Fruit fly (Drosophila melanogaster) whole organism, embryonic: ENCODE measurements around the gene Best4.

Experiments used
- Atf6 ChIP-seq: fragments of 200-800 bp; sonication (Bioruptor generic); IDR thresholded peaks from 2 replicates; pipeline ENCODE4 v1.3.6; 2022; ENCODE audit warnings: missing biosample characterization, missing genetic modification characterization
- BEAF-32 ChIP-seq: fragments of 200-800 bp; sonication (Bioruptor generic); optimal IDR thresholded peaks from 3 replicates; lab custom pipeline; 2017; ENCODE audit warnings: missing biosample characterization, missing genetic modification characterization, mild to moderate bottlenecking, moderate library complexity, missing genetic modification reagents
- CG10147 ChIP-seq: fragments of 200-800 bp; sonication (Bioruptor generic); optimal IDR thresholded peaks from 2 replicates; lab custom pipeline; 2019; ENCODE audit warnings: missing biosample characterization, mild to moderate bottlenecking, missing genetic modification characterization, moderate library complexity
- CG10565 ChIP-seq: fragments of 200-800 bp; sonication (Bioruptor generic); optimal IDR thresholded peaks from 3 replicates; lab custom pipeline; 2016; ENCODE audit warnings: missing biosample characterization, mild to moderate bottlenecking, missing genetic modification characterization
- CG10654 ChIP-seq: fragments of 200-800 bp; sonication (Bioruptor generic); optimal IDR thresholded peaks from 2 replicates; lab custom pipeline; 2016; ENCODE audit warnings: missing biosample characterization, missing genetic modification characterization
- CG12659 ChIP-seq: fragments of 200-800 bp; sonication (Bioruptor generic); optimal IDR thresholded peaks from 3 replicates; lab custom pipeline; 2017; ENCODE audit warnings: mild to moderate bottlenecking, missing biosample characterization, missing genetic modification reagents, missing genetic modification characterization
- CG15269 ChIP-seq: fragments of 200-800 bp; sonication (Bioruptor generic); optimal IDR thresholded peaks from 2 replicates; lab custom pipeline; 2018; ENCODE audit warnings: missing biosample characterization, mild to moderate bottlenecking, missing genetic modification characterization, moderate library complexity
- CG15479 ChIP-seq: fragments of 200-800 bp; sonication (Bioruptor generic); optimal IDR thresholded peaks from 3 replicates; lab custom pipeline; 2019; ENCODE audit warnings: missing biosample characterization, mild to moderate bottlenecking, missing genetic modification characterization, moderate library complexity
- CG18011 ChIP-seq: fragments of 200-800 bp; sonication (Bioruptor generic); optimal IDR thresholded peaks from 2 replicates; lab custom pipeline; 2017; ENCODE audit warnings: missing biosample characterization, missing genetic modification characterization, mild to moderate bottlenecking, moderate library complexity, missing genotype
- CG1832 ChIP-seq: fragments of 200-800 bp; sonication (Bioruptor generic); optimal IDR thresholded peaks from 2 replicates; lab custom pipeline; 2017; ENCODE audit warnings: missing biosample characterization, mild to moderate bottlenecking, missing genetic modification characterization, inconsistent platforms
- CG2129 ChIP-seq: fragments of 200-800 bp; sonication (Bioruptor generic); IDR thresholded peaks from 2 replicates; pipeline ENCODE4 v1.3.6; 2022; ENCODE audit warnings: missing biosample characterization, missing genetic modification characterization; ENCODE audit not compliant: partially characterized antibody
- CG31441 ChIP-seq: fragments of 200-800 bp; sonication (Bioruptor generic); IDR thresholded peaks from 2 replicates; pipeline ENCODE4 v1.3.6; 2022; ENCODE audit warnings: missing biosample characterization, missing genetic modification characterization
- CG32532 ChIP-seq: fragments of 200-800 bp; sonication (Bioruptor generic); IDR thresholded peaks from 2 replicates; pipeline ENCODE4 v1.3.6; 2022; ENCODE audit warnings: missing biosample characterization, missing genetic modification characterization
- CG32767 ChIP-seq: fragments of 200-800 bp; sonication (Bioruptor generic); IDR thresholded peaks from 2 replicates; pipeline ENCODE4 v1.3.6; 2022; ENCODE audit warnings: missing biosample characterization, missing genetic modification characterization
- CG4360 ChIP-seq: fragments of 200-800 bp; sonication (Bioruptor generic); IDR thresholded peaks from 2 replicates; pipeline ENCODE4 v1.3.6; 2022; ENCODE audit warnings: missing biosample characterization, missing genetic modification characterization
- CG7928 ChIP-seq: fragments of 200-800 bp; sonication (Bioruptor generic); optimal IDR thresholded peaks from 2 replicates; lab custom pipeline; 2017; ENCODE audit warnings: missing biosample characterization, mild to moderate bottlenecking, missing genetic modification characterization
- CG8478 ChIP-seq: fragments of >200 bp; optimal IDR thresholded peaks from 2 replicates; lab custom pipeline; 2018
- CG9215 ChIP-seq: fragments of 200-800 bp; sonication (Bioruptor generic); IDR thresholded peaks from 2 replicates; pipeline ENCODE4 v1.3.6; 2022; ENCODE audit warnings: missing biosample characterization, missing genetic modification characterization
- D ChIP-seq, 2 experiments: fragments of 200-800 bp in 1 of 2; fragments of >200 bp in 1 of 2; sonication (Bioruptor generic) in 1 of 2; optimal IDR thresholded peaks; 2 replicates in 1 of 2; 3 replicates in 1 of 2; lab custom pipeline; 2017; ENCODE audit warnings: mild to moderate bottlenecking in 1 of 2, missing biosample characterization in 1 of 2, missing genetic modification characterization in 1 of 2, missing genetic modification reagents in 1 of 2
- D19B ChIP-seq: fragments of 200-800 bp; sonication (Bioruptor generic); optimal IDR thresholded peaks from 2 replicates; lab custom pipeline; 2017; ENCODE audit warnings: missing biosample characterization, mild to moderate bottlenecking, missing genetic modification characterization
- E2f1 ChIP-seq: fragments of 200-800 bp; sonication (Bioruptor generic); IDR thresholded peaks from 2 replicates; pipeline ENCODE4 v1.3.6; 2022; ENCODE audit warnings: missing biosample characterization, missing genetic modification characterization
- Elba2 ChIP-seq: fragments of 200-800 bp; sonication (Bioruptor generic); optimal IDR thresholded peaks from 3 replicates; lab custom pipeline; 2016; ENCODE audit warnings: missing biosample characterization, missing genetic modification characterization
- GATAe ChIP-seq: fragments of 200-800 bp; sonication (Bioruptor generic); conservative IDR thresholded peaks from 2 replicates; pipeline ENCODE4 v1.3.6; 2022; ENCODE audit warnings: missing biosample characterization, missing genetic modification characterization
- HHEX ChIP-seq: fragments of 200-800 bp; sonication (Bioruptor generic); optimal IDR thresholded peaks from 3 replicates; lab custom pipeline; 2017; ENCODE audit warnings: missing biosample characterization, mild to moderate bottlenecking, missing genetic modification characterization, missing genetic modification reagents
- Hey ChIP-seq: fragments of 200-800 bp; sonication (Bioruptor generic); optimal IDR thresholded peaks from 3 replicates; lab custom pipeline; 2018; ENCODE audit warnings: missing biosample characterization, mild to moderate bottlenecking, missing genetic modification characterization
- NfI ChIP-seq: fragments of 200-800 bp; sonication (Bioruptor generic); optimal IDR thresholded peaks from 3 replicates; lab custom pipeline; 2018; ENCODE audit warnings: missing biosample characterization, mild to moderate bottlenecking, missing genetic modification characterization, moderate library complexity
- Rx ChIP-seq: fragments of 200-800 bp; sonication (Bioruptor generic); IDR thresholded peaks from 2 replicates; pipeline ENCODE4 v1.3.6; 2022; ENCODE audit warnings: missing biosample characterization, missing genetic modification characterization
- TFAM ChIP-seq: fragments of 200-800 bp; sonication (Bioruptor generic); optimal IDR thresholded peaks from 2 replicates; lab custom pipeline; 2017; ENCODE audit warnings: missing biosample characterization, missing genetic modification characterization, inconsistent platforms
- Taf1 ChIP-seq: fragments of 200-800 bp; sonication (Bioruptor generic); IDR thresholded peaks from 2 replicates; pipeline ENCODE4 v1.3.6; 2022; ENCODE audit warnings: missing biosample characterization, missing genetic modification characterization
- chif ChIP-seq, 2 experiments: fragments of 200-800 bp; sonication (Bioruptor generic); optimal IDR thresholded peaks; 3 replicates each; lab custom pipeline; 2016; ENCODE audit warnings: missing biosample characterization in 2 of 2, missing genetic modification characterization in 2 of 2
- crol ChIP-seq: fragments of 200-800 bp; sonication (Bioruptor generic); IDR thresholded peaks from 2 replicates; pipeline ENCODE4 v1.3.6; 2022; ENCODE audit warnings: missing biosample characterization, missing genetic modification characterization
- crp ChIP-seq, 2 experiments: fragments of 200-800 bp; sonication (Bioruptor generic); optimal IDR thresholded peaks; 2 replicates in 1 of 2; 3 replicates in 1 of 2; lab custom pipeline; 2017; ENCODE audit warnings: missing biosample characterization in 2 of 2, missing genetic modification characterization in 2 of 2, mild to moderate bottlenecking in 1 of 2, moderate library complexity in 1 of 2
- dmrt11E ChIP-seq: fragments of 200-800 bp; sonication (Bioruptor generic); optimal IDR thresholded peaks from 3 replicates; lab custom pipeline; 2018; ENCODE audit warnings: missing biosample characterization, mild to moderate bottlenecking, missing genetic modification characterization, moderate library complexity
- dmrt99B ChIP-seq: fragments of 200-800 bp; sonication (Bioruptor generic); optimal IDR thresholded peaks from 2 replicates; lab custom pipeline; 2018; ENCODE audit warnings: missing biosample characterization, mild to moderate bottlenecking, missing genetic modification characterization, moderate library complexity
- en ChIP-seq: fragments of 200-800 bp; sonication (Bioruptor generic); optimal IDR thresholded peaks from 2 replicates; lab custom pipeline; 2016; ENCODE audit warnings: missing biosample characterization, missing genetic modification characterization
- eve ChIP-seq, 2 experiments: fragments of >200 bp; optimal IDR thresholded peaks; 2 replicates each; lab custom pipeline; 2017; ENCODE audit warnings: missing biosample characterization in 2 of 2, missing genetic modification characterization in 2 of 2
- fru ChIP-seq: fragments of >200 bp; optimal IDR thresholded peaks from 2 replicates; lab custom pipeline; 2017
- gce ChIP-seq: fragments of 200-800 bp; sonication (Bioruptor generic); IDR thresholded peaks from 3 replicates; pipeline ENCODE4 v1.3.6; 2022; ENCODE audit warnings: missing biosample characterization, missing genetic modification characterization
- gem ChIP-seq: fragments of 200-800 bp; sonication (Bioruptor generic); optimal IDR thresholded peaks from 2 replicates; lab custom pipeline; 2019; ENCODE audit warnings: missing biosample characterization, mild to moderate bottlenecking, missing genetic modification characterization, moderate library complexity
- hbn ChIP-seq: fragments of 200-800 bp; sonication (Bioruptor generic); IDR thresholded peaks from 2 replicates; pipeline ENCODE4 v1.3.6; 2022; ENCODE audit warnings: missing biosample characterization, missing genetic modification characterization; ENCODE audit not compliant: partially characterized antibody
- lilli ChIP-seq: fragments of 200-800 bp; sonication (Bioruptor generic); optimal IDR thresholded peaks from 3 replicates; lab custom pipeline; 2016; ENCODE audit warnings: missing biosample characterization, missing genetic modification characterization
- pan ChIP-seq, 4 experiments: fragments of >200 bp in 3 of 4; fragments of 200-800 bp in 1 of 4; sonication (Bioruptor generic) in 1 of 4; optimal IDR thresholded peaks in 3 of 4; IDR thresholded peaks in 1 of 4; 2 replicates each; pipeline versions ENCODE4 v1.3.6 to Lab custom; 2017 to 2022; ENCODE audit warnings: missing biosample characterization in 2 of 4, missing genetic modification characterization in 2 of 4, mixed read lengths in 1 of 4
- repo ChIP-seq: fragments of 200-800 bp; sonication (Bioruptor generic); optimal IDR thresholded peaks from 2 replicates; lab custom pipeline; 2016; ENCODE audit warnings: missing biosample characterization, missing genetic modification characterization
- seq ChIP-seq: fragments of 200-800 bp; sonication (Bioruptor generic); IDR thresholded peaks from 2 replicates; pipeline ENCODE4 v1.3.6; 2022; ENCODE audit warnings: missing biosample characterization, missing genetic modification characterization
- slou ChIP-seq: fragments of 200-800 bp; sonication (Bioruptor generic); optimal IDR thresholded peaks from 3 replicates; lab custom pipeline; 2016; ENCODE audit warnings: missing biosample characterization, missing genetic modification characterization
- tap ChIP-seq: fragments of 200-800 bp; optimal IDR thresholded peaks from 3 replicates; lab custom pipeline; 2019; ENCODE audit warnings: missing biosample characterization, mild to moderate bottlenecking, missing genetic modification characterization, moderate library complexity
- tll ChIP-seq, 2 experiments: fragments of 200-800 bp in 1 of 2; fragments of >200 bp in 1 of 2; sonication (Bioruptor generic) in 1 of 2; optimal IDR thresholded peaks; 2 replicates each; lab custom pipeline; 2017 to 2019; ENCODE audit warnings: missing biosample characterization in 2 of 2, missing genetic modification characterization in 2 of 2, mild to moderate bottlenecking in 1 of 2, moderate library complexity in 1 of 2
- toy ChIP-seq: fragments of 200-800 bp; sonication (Bioruptor generic); IDR thresholded peaks from 2 replicates; pipeline ENCODE4 v1.3.6; 2022; ENCODE audit warnings: missing biosample characterization, missing genetic modification characterization
- trh ChIP-seq: fragments of 200-800 bp; sonication (Bioruptor generic); optimal IDR thresholded peaks from 2 replicates; lab custom pipeline; 2016; ENCODE audit warnings: missing biosample characterization, missing genetic modification characterization
- twi ChIP-seq: fragments of 200-800 bp; optimal IDR thresholded peaks from 2 replicates; lab custom pipeline; 2019; ENCODE audit warnings: missing biosample characterization, mild to moderate bottlenecking, missing genetic modification characterization, moderate library complexity
- zen ChIP-seq: fragments of 200-800 bp; sonication (Bioruptor generic); optimal IDR thresholded peaks from 3 replicates; lab custom pipeline; 2018; ENCODE audit warnings: missing biosample characterization, mild to moderate bottlenecking, missing genetic modification characterization, moderate library complexity

Gene Best4

dm6 chr3L:15315400-15315799, 16.6 kb downstream of the Best4 start:
- TF ChIP-seq gce (GFP tag; lab: Robert Waterston, UW) (no peak), seq (GFP tag; lab: Robert Waterston, UW) (no peak), gem (tag; lab: Kevin White, UChicago) (no peak), pan (optimal IDR thresholded peaks at IDR 0.05; lab: Kevin White, UChicago) (no peak), pan (GFP tag; optimal IDR thresholded peaks at IDR 0.05 in 1 of 2, IDR thresholded peaks at IDR 0.05 in 1 of 2) (no peak), lilli (GFP tag; lab: Kevin White, UChicago) (no peak), BEAF-32 (GFP tag; lab: Kevin White, UChicago) (no peak), Hey (tag; lab: Kevin White, UChicago) (no peak), CG10147 (no peak), trh (GFP tag; lab: Kevin White, UChicago) (no peak), CG10565 (no peak), tap (tag; lab: Kevin White, UChicago) (no peak), CG15479 (GFP tag; lab: Kevin White, UChicago) (peak; percentile 68), CG2129 (no peak), crol (GFP tag; lab: Robert Waterston, UW) (no peak), CG32767 (GFP tag; lab: Robert Waterston, UW) (no peak), repo (GFP tag; lab: Kevin White, UChicago) (no peak), eve (GFP tag; optimal IDR thresholded peaks at IDR 0.05; lab: Kevin White, UChicago) (no peak), D19B (no peak), CG15269 (tag; lab: Kevin White, UChicago) (no peak), en (GFP tag; lab: Kevin White, UChicago) (no peak), Elba2 (GFP tag; lab: Kevin White, UChicago) (peak; percentile 63), HHEX (GFP tag; lab: Kevin White, UChicago) (no peak), twi (tag; lab: Kevin White, UChicago) (no peak), CG9215 (GFP tag; lab: Robert Waterston, UW) (no peak), CG7928 (GFP tag; lab: Kevin White, UChicago) (no peak), CG12659 (no peak), toy (GFP tag; lab: Robert Waterston, UW) (no peak), fru (no peak), Rx (GFP tag; lab: Robert Waterston, UW) (no peak), NfI (GFP tag; lab: Kevin White, UChicago) (no peak), Atf6 (no peak), zen (tag; lab: Kevin White, UChicago) (peak; percentile 42), CG1832 (GFP tag; lab: Kevin White, UChicago) (peak; percentile 52), Taf1 (GFP tag; lab: Robert Waterston, UW) (no peak), CG32532 (GFP tag; lab: Robert Waterston, UW) (no peak), CG10654 (GFP tag; lab: Kevin White, UChicago) (no peak), CG8478 (lab: Kevin White, UChicago) (no peak), CG18011 (GFP tag; lab: Kevin White, UChicago) (no peak), CG4360 (no peak; the same call in 1 of the 2 replicates), E2f1 (no peak), CG31441 (GFP tag; lab: Robert Waterston, UW) (no peak), crp (GFP tag; optimal IDR thresholded peaks at IDR 0.05; lab: Kevin White, UChicago) (no peak), dmrt99B (tag; lab: Kevin White, UChicago) (no peak), slou (GFP tag; lab: Kevin White, UChicago) (no peak), GATAe (GFP tag; lab: Robert Waterston, UW) (no peak), D (optimal IDR thresholded peaks at IDR 0.05; lab: Kevin White, UChicago) (peak; percentile 63), D (GFP tag; optimal IDR thresholded peaks at IDR 0.05; lab: Kevin White, UChicago) (no peak), TFAM (GFP tag; lab: Kevin White, UChicago) (no peak), tll (GFP tag; optimal IDR thresholded peaks at IDR 0.05; lab: Kevin White, UChicago) (peak in 1 of 2 experiments; percentile 13), chif (GFP tag; optimal IDR thresholded peaks at IDR 0.05; lab: Kevin White, UChicago) (no peak), hbn (no peak), dmrt11E (tag; lab: Kevin White, UChicago) (no peak)
